Fruit fly (Drosophila melanogaster): ENCODE results near the gene Mayo.

The Mayo gene

dm6 chr3R:31059036-31059806, 49.8 kb downstream of the Mayo start (continued):
- TF ChIP-seq tup (GFP tag; optimal IDR thresholded peaks at IDR 0.05) (no peak), BEAF-32 (GFP tag; optimal IDR thresholded peaks at IDR 0.05) (no peak), Hr78 (GFP tag; optimal IDR thresholded peaks at IDR 0.05) (no peak), prd (optimal IDR thresholded peaks at IDR 0.05) (no peak), prd (GFP tag; IDR thresholded peaks at IDR 0.05) (peak; percentile 89), CG10654 (GFP tag; optimal IDR thresholded peaks at IDR 0.05) (peak; percentile 75), inv (GFP tag; IDR thresholded peaks at IDR 0.05; ENCODE audit: partially characterized antibody) (no peak), CG33557 (GFP tag; optimal IDR thresholded peaks at IDR 0.05) (peak; percentile 67), fd64A (GFP tag; optimal IDR thresholded peaks at IDR 0.05) (peak; percentile 81), CG8089 (GFP tag; optimal IDR thresholded peaks at IDR 0.05) (no peak), Camta (GFP tag; optimal IDR thresholded peaks at IDR 0.05) (peak; percentile 51), dm (GFP tag; optimal IDR thresholded peaks at IDR 0.05) (no peak), CG17361 (GFP tag; IDR thresholded peaks at IDR 0.05) (peak; percentile 91), mirr (GFP tag; optimal IDR thresholded peaks at IDR 0.05) (no peak), CG18011 (GFP tag; optimal IDR thresholded peaks at IDR 0.05) (peak; percentile 55), TFAM (GFP tag; optimal IDR thresholded peaks at IDR 0.05) (peak; percentile 46), nerfin-2 (GFP tag; IDR thresholded peaks at IDR 0.05; ENCODE audit: partially characterized antibody) (no peak), CG1602 (GFP tag; optimal IDR thresholded peaks at IDR 0.05) (peak; percentile 60), CTCF (GFP tag; optimal IDR thresholded peaks at IDR 0.05) (peak; percentile 37), CG2129 (GFP tag; IDR thresholded peaks at IDR 0.05; ENCODE audit: partially characterized antibody) (no peak), CG14014 (GFP tag; IDR thresholded peaks at IDR 0.05) (peak; percentile 70), grn (GFP tag; optimal IDR thresholded peaks at IDR 0.05) (peak; percentile 67), CG11560 (tag; IDR thresholded peaks at IDR 0.05) (no peak), gce (GFP tag; IDR thresholded peaks at IDR 0.05) (0 out of 3 replicates have a peak, but pooled peaks have one; percentile 70), CG2875 (GFP tag; optimal IDR thresholded peaks at IDR 0.05) (peak; percentile 75), wek (GFP tag; optimal IDR thresholded peaks at IDR 0.05) (peak; percentile 51), Max (GFP tag; optimal IDR thresholded peaks at IDR 0.05) (peak; percentile 76), CG1647 (GFP tag; optimal IDR thresholded peaks at IDR 0.05) (peak; percentile 5), lov (optimal IDR thresholded peaks at IDR 0.05) (no peak), lov (GFP tag; IDR thresholded peaks at IDR 0.05) (0 out of 3 replicates have a peak, but pooled peaks have one; percentile 51), HHEX (GFP tag; optimal IDR thresholded peaks at IDR 0.05) (peak; percentile 73), nom (GFP tag; optimal IDR thresholded peaks at IDR 0.05) (no peak), CG6854 (GFP tag; optimal IDR thresholded peaks at IDR 0.05) (peak; percentile 58), CG11398 (GFP tag; optimal IDR thresholded peaks at IDR 0.05) (no peak), ken (GFP tag; IDR thresholded peaks at IDR 0.05) (peak; percentile 73; the same call in 2 of the 3 replicates), CG17802 (tag; optimal IDR thresholded peaks at IDR 0.05) (peak; percentile 60), gt (GFP tag; IDR thresholded peaks at IDR 0.05) (no peak), Nf-YA (GFP tag; IDR thresholded peaks at IDR 0.05) (peak; percentile 71), CG11247 (GFP tag; IDR thresholded peaks at IDR 0.05) (no peak), CHES-1-like (GFP tag; optimal IDR thresholded peaks at IDR 0.05) (no peak), CG7928 (GFP tag; optimal IDR thresholded peaks at IDR 0.05) (peak; percentile 6), toy (GFP tag; IDR thresholded peaks at IDR 0.05) (no peak), CG13424 (tag; optimal IDR thresholded peaks at IDR 0.05) (peak; percentile 82), pzg (GFP tag; optimal IDR thresholded peaks at IDR 0.05) (no peak), ham (GFP tag; IDR thresholded peaks at IDR 0.05) (no peak), ATbp (GFP tag; optimal IDR thresholded peaks at IDR 0.05) (peak; percentile 88), MTF-1 (GFP tag; optimal IDR thresholded peaks at IDR 0.05; ENCODE audit: borderline replicate concordance) (peak; percentile 72), CG14441 (GFP tag; IDR thresholded peaks at IDR 0.05) (peak; percentile 53), Antp (GFP tag; optimal IDR thresholded peaks at IDR 0.05) (no peak), CG31365 (tag; optimal IDR thresholded peaks at IDR 0.05) (peak; percentile 52)

Data from whole organism, embryonic.